Fruit fly (Drosophila melanogaster) whole organism, embryonic: ENCODE measurements around the gene ens.

Experiments
- Bdp1 ChIP-seq: fragments of 200-800 bp; sonication (Bioruptor generic); optimal IDR thresholded peaks from 3 replicates; lab custom pipeline; 2016; ENCODE audit warnings: missing biosample characterization, missing genetic modification characterization
- CG10979 ChIP-seq: fragments of 200-800 bp; sonication (Bioruptor generic); optimal IDR thresholded peaks from 2 replicates; lab custom pipeline; 2018; ENCODE audit warnings: missing biosample characterization, mild to moderate bottlenecking, missing genetic modification characterization, moderate library complexity
- CG12236 ChIP-seq: fragments of 200-800 bp; sonication (Bioruptor generic); optimal IDR thresholded peaks from 2 replicates; lab custom pipeline; 2016; ENCODE audit warnings: missing biosample characterization, missing genetic modification characterization
- CG13296 ChIP-seq: fragments of 200-800 bp; sonication (Bioruptor generic); optimal IDR thresholded peaks from 3 replicates; lab custom pipeline; 2018; ENCODE audit warnings: missing biosample characterization, mild to moderate bottlenecking, missing genetic modification characterization
- CG16779 ChIP-seq: fragments of 200-800 bp; sonication (Bioruptor generic); IDR thresholded peaks from 2 replicates; pipeline ENCODE4 v1.3.6; 2022; ENCODE audit warnings: missing biosample characterization, missing genetic modification characterization
- CG16813 ChIP-seq: fragments of 200-800 bp; sonication (Bioruptor generic); IDR thresholded peaks from 3 replicates; pipeline ENCODE4 v1.3.6; 2022; ENCODE audit warnings: missing biosample characterization, missing genetic modification characterization; ENCODE audit not compliant: partially characterized antibody
- CG17385 ChIP-seq: fragments of 200-800 bp; sonication (Bioruptor generic); optimal IDR thresholded peaks from 3 replicates; lab custom pipeline; 2018; ENCODE audit warnings: missing biosample characterization, mild to moderate bottlenecking, missing genetic modification characterization
- CG17829 ChIP-seq: fragments of 200-800 bp; optimal IDR thresholded peaks from 2 replicates; lab custom pipeline; 2019; ENCODE audit warnings: missing biosample characterization, mild to moderate bottlenecking, missing genetic modification characterization, moderate library complexity
- CG17912 ChIP-seq: fragments of 200-800 bp; sonication (Bioruptor generic); optimal IDR thresholded peaks from 2 replicates; lab custom pipeline; 2018; ENCODE audit warnings: missing biosample characterization, mild to moderate bottlenecking, missing genetic modification characterization
- CG18262 ChIP-seq: fragments of 200-800 bp; optimal IDR thresholded peaks from 3 replicates; lab custom pipeline; 2019; ENCODE audit warnings: missing biosample characterization, mild to moderate bottlenecking, missing genetic modification characterization, moderate library complexity
- CG32532 ChIP-seq: fragments of 200-800 bp; sonication (Bioruptor generic); IDR thresholded peaks from 2 replicates; pipeline ENCODE4 v1.3.6; 2022; ENCODE audit warnings: missing biosample characterization, missing genetic modification characterization
- CG3726 ChIP-seq: fragments of 200-800 bp; sonication (Bioruptor generic); IDR thresholded peaks from 3 replicates; pipeline ENCODE4, ENCODE4 v1.3.6; 2022; ENCODE audit warnings: missing biosample characterization, missing genetic modification characterization
- CG4360 ChIP-seq: fragments of 200-800 bp; sonication (Bioruptor generic); IDR thresholded peaks from 2 replicates; pipeline ENCODE4 v1.3.6; 2022; ENCODE audit warnings: missing biosample characterization, missing genetic modification characterization
- CG7271 ChIP-seq: fragments of 200-800 bp; sonication (Bioruptor generic); optimal IDR thresholded peaks from 2 replicates; lab custom pipeline; 2018; ENCODE audit warnings: missing biosample characterization, mild to moderate bottlenecking, missing genetic modification characterization, moderate library complexity
- CG8281 ChIP-seq: fragments of 200-800 bp; sonication (Bioruptor generic); optimal IDR thresholded peaks from 2 replicates; lab custom pipeline; 2018; ENCODE audit warnings: missing biosample characterization, mild to moderate bottlenecking, missing genetic modification characterization, moderate library complexity
- D ChIP-seq, 2 experiments: fragments of 200-800 bp in 1 of 2; fragments of >200 bp in 1 of 2; sonication (Bioruptor generic) in 1 of 2; optimal IDR thresholded peaks; 2 replicates in 1 of 2; 3 replicates in 1 of 2; lab custom pipeline; 2017; ENCODE audit warnings: mild to moderate bottlenecking in 1 of 2, missing biosample characterization in 1 of 2, missing genetic modification characterization in 1 of 2, missing genetic modification reagents in 1 of 2
- D19B ChIP-seq: fragments of 200-800 bp; sonication (Bioruptor generic); optimal IDR thresholded peaks from 2 replicates; lab custom pipeline; 2017; ENCODE audit warnings: missing biosample characterization, mild to moderate bottlenecking, missing genetic modification characterization
- Dfd ChIP-seq, 2 experiments: fragments of >200 bp; optimal IDR thresholded peaks; 2 replicates each; lab custom pipeline; 2017; ENCODE audit warnings: missing biosample characterization in 2 of 2, missing genetic modification characterization in 2 of 2
- Dp ChIP-seq: fragments of 200-800 bp; sonication (Bioruptor generic); optimal IDR thresholded peaks from 2 replicates; lab custom pipeline; 2018; ENCODE audit warnings: missing biosample characterization, mild to moderate bottlenecking, missing genetic modification characterization, moderate library complexity
- H15 ChIP-seq: fragments of 200-800 bp; sonication (Bioruptor generic); IDR thresholded peaks from 3 replicates; pipeline ENCODE4 v1.3.6; 2022; ENCODE audit warnings: missing biosample characterization, missing genetic modification characterization
- HLHmδ ChIP-seq: fragments of 200-800 bp; sonication (Bioruptor generic); optimal IDR thresholded peaks from 2 replicates; lab custom pipeline; 2018; ENCODE audit warnings: missing biosample characterization, mild to moderate bottlenecking, missing genetic modification characterization, moderate library complexity
- Hand ChIP-seq: fragments of 200-800 bp; sonication (Bioruptor generic); optimal IDR thresholded peaks from 2 replicates; lab custom pipeline; 2017; ENCODE audit warnings: mild to moderate bottlenecking, missing biosample characterization, missing genetic modification reagents, missing genetic modification characterization
- Med ChIP-seq: fragments of 200-800 bp; sonication (Bioruptor generic); peaks from one replicate; lab custom pipeline; 2016; ENCODE audit warnings: missing biosample characterization, missing genetic modification characterization, mild to moderate bottlenecking, inconsistent platforms, moderate library complexity
- Oli ChIP-seq: fragments of 200-800 bp; sonication (Bioruptor generic); optimal IDR thresholded peaks from 2 replicates; lab custom pipeline; 2018; ENCODE audit warnings: missing biosample characterization, mild to moderate bottlenecking, missing genetic modification characterization, moderate library complexity
- Stat92E ChIP-seq, 3 experiments: fragments of >200 bp in 2 of 3; fragments of 200-800 bp in 1 of 3; sonication (Bioruptor generic) in 1 of 3; optimal IDR thresholded peaks; 2 replicates each; lab custom pipeline; 2017 to 2019; ENCODE audit warnings: missing biosample characterization in 3 of 3, missing genetic modification characterization in 3 of 3, mild to moderate bottlenecking in 1 of 3, moderate library complexity in 1 of 3
- ab ChIP-seq: fragments of 200-800 bp; sonication (Bioruptor generic); optimal IDR thresholded peaks from 2 replicates; lab custom pipeline; 2016; ENCODE audit warnings: missing biosample characterization, missing genetic modification characterization
- ash1 ChIP-seq: fragments of 200-800 bp; sonication (Bioruptor generic); optimal IDR thresholded peaks from 2 replicates; lab custom pipeline; 2018; ENCODE audit warnings: missing biosample characterization, mild to moderate bottlenecking, missing genetic modification characterization
- az2 ChIP-seq: fragments of 200-800 bp; sonication (Bioruptor generic); optimal IDR thresholded peaks from 3 replicates; lab custom pipeline; 2016; ENCODE audit warnings: missing biosample characterization, missing genetic modification characterization
- bsh ChIP-seq, 2 experiments: fragments of 200-800 bp; sonication (Bioruptor generic); optimal IDR thresholded peaks; 2 replicates each; lab custom pipeline; 2017 to 2018; ENCODE audit warnings: mild to moderate bottlenecking in 2 of 2, missing biosample characterization in 2 of 2, missing genetic modification characterization in 2 of 2, moderate library complexity in 1 of 2
- caup ChIP-seq: fragments of 200-800 bp; sonication (Bioruptor generic); optimal IDR thresholded peaks from 3 replicates; lab custom pipeline; 2017; ENCODE audit warnings: missing biosample characterization, mild to moderate bottlenecking, missing genetic modification characterization, moderate library complexity; ENCODE audit not compliant: severe bottlenecking
- cwo ChIP-seq: fragments of 200-800 bp; sonication (Bioruptor generic); optimal IDR thresholded peaks from 3 replicates; lab custom pipeline; 2017; ENCODE audit warnings: missing biosample characterization, missing genetic modification characterization, mild to moderate bottlenecking, moderate library complexity, missing genetic modification reagents
- grn ChIP-seq: fragments of 200-800 bp; sonication (Bioruptor generic); optimal IDR thresholded peaks from 3 replicates; lab custom pipeline; 2017; ENCODE audit warnings: missing biosample characterization, missing genetic modification characterization
- h ChIP-seq: fragments of >200 bp; optimal IDR thresholded peaks from 2 replicates; lab custom pipeline; 2017
- jumu ChIP-seq: fragments of 200-800 bp; sonication (Bioruptor generic); optimal IDR thresholded peaks from 3 replicates; lab custom pipeline; 2016; ENCODE audit warnings: missing biosample characterization, missing genetic modification characterization
- klu ChIP-seq: fragments of 200-800 bp; sonication (Bioruptor generic); IDR thresholded peaks from 2 replicates; pipeline ENCODE4 v1.3.6; 2022; ENCODE audit warnings: missing biosample characterization, missing genetic modification characterization
- pb ChIP-seq: fragments of 200-800 bp; sonication (Bioruptor generic); optimal IDR thresholded peaks from 3 replicates; lab custom pipeline; 2016; ENCODE audit warnings: missing biosample characterization, missing genetic modification characterization
- pfk ChIP-seq: fragments of 200-800 bp; sonication (Bioruptor generic); optimal IDR thresholded peaks from 2 replicates; lab custom pipeline; 2018; ENCODE audit warnings: missing biosample characterization, mild to moderate bottlenecking, missing genetic modification characterization, moderate library complexity
- pita ChIP-seq: fragments of 200-800 bp; sonication (Bioruptor generic); optimal IDR thresholded peaks from 2 replicates; lab custom pipeline; 2017; ENCODE audit warnings: missing biosample characterization, mild to moderate bottlenecking, missing genetic modification characterization
- rib ChIP-seq: fragments of 200-800 bp; sonication (Bioruptor generic); IDR thresholded peaks from 2 replicates; pipeline ENCODE4 v1.3.6; 2022; ENCODE audit warnings: missing biosample characterization, missing genetic modification characterization
- sc ChIP-seq, 3 experiments: fragments of >200 bp in 2 of 3; fragments of 200-800 bp in 1 of 3; sonication (Bioruptor generic) in 1 of 3; optimal IDR thresholded peaks; 2 replicates in 2 of 3; 3 replicates in 1 of 3; lab custom pipeline; 2017; ENCODE audit warnings: mild to moderate bottlenecking in 1 of 3, missing biosample characterization in 1 of 3, missing genetic modification characterization in 1 of 3, missing genetic modification reagents in 1 of 3
- schlank ChIP-seq: fragments of 200-800 bp; sonication (Bioruptor generic); optimal IDR thresholded peaks from 2 replicates; lab custom pipeline; 2018; ENCODE audit warnings: missing biosample characterization, mild to moderate bottlenecking, missing genetic modification characterization
- sim ChIP-seq: fragments of 200-800 bp; sonication (Bioruptor generic); IDR thresholded peaks from 2 replicates; pipeline ENCODE4 v1.3.6; 2022; ENCODE audit warnings: missing biosample characterization, missing genetic modification characterization
- sob ChIP-seq: fragments of 200-800 bp; sonication (Bioruptor generic); IDR thresholded peaks from 2 replicates; pipeline ENCODE4 v1.3.6; 2022; ENCODE audit warnings: missing biosample characterization, missing genetic modification characterization
- toy ChIP-seq: fragments of 200-800 bp; sonication (Bioruptor generic); IDR thresholded peaks from 2 replicates; pipeline ENCODE4 v1.3.6; 2022; ENCODE audit warnings: missing biosample characterization, missing genetic modification characterization
- trh ChIP-seq: fragments of 200-800 bp; sonication (Bioruptor generic); optimal IDR thresholded peaks from 2 replicates; lab custom pipeline; 2016; ENCODE audit warnings: missing biosample characterization, missing genetic modification characterization
- unc-4 ChIP-seq: fragments of 200-800 bp; sonication (Bioruptor generic); IDR thresholded peaks from 2 replicates; pipeline ENCODE4 v1.3.6; 2022; ENCODE audit warnings: missing biosample characterization, missing genetic modification characterization; ENCODE audit not compliant: partially characterized antibody

Gene ens

dm6 chr3L:4110212-4110611 lies 24.1 kb downstream of the ens start:
- TF ChIP-seq schlank (tag; lab: Kevin White, UChicago): no peak

dm6 chr3L:4108844-4109494 lies 25.4 kb downstream of the ens start:
- TF ChIP-seq bsh (GFP tag; optimal IDR thresholded peaks at IDR 0.05; lab: Kevin White, UChicago): peak; percentile 21 to 73
- peak; percentile 84 for TF ChIP-seq CG10979 (tag; lab: Kevin White, UChicago)
- TF ChIP-seq CG13296 (GFP tag; lab: Kevin White, UChicago): peak; percentile 79
- peak; percentile 7 for TF ChIP-seq CG7271 (tag; lab: Kevin White, UChicago)
- TF ChIP-seq toy: no peak
- TF ChIP-seq CG16813 (GFP tag; lab: Robert Waterston, UW): no peak
- TF ChIP-seq pfk: no peak
- peak; percentile 45 for TF ChIP-seq CG8281 (tag; lab: Kevin White, UChicago)
- TF ChIP-seq CG18262 (tag; lab: Kevin White, UChicago): peak; percentile 84
- no peak for TF ChIP-seq h (lab: Kevin White, UChicago)
- TF ChIP-seq Hand (GFP tag; lab: Kevin White, UChicago): peak; percentile 53
- TF ChIP-seq CG16779: no peak
- TF ChIP-seq Bdp1 (GFP tag; lab: Kevin White, UChicago): peak; percentile 21
- peak; percentile 64 for TF ChIP-seq caup
- TF ChIP-seq CG17385 (GFP tag; lab: Kevin White, UChicago): peak; percentile 68
- TF ChIP-seq Stat92E (GFP tag; optimal IDR thresholded peaks at IDR 0.05; lab: Kevin White, UChicago): peak in 1 of 3 experiments; percentile 89
- peak; percentile 33 for TF ChIP-seq ab (GFP tag; lab: Kevin White, UChicago)
- TF ChIP-seq klu (GFP tag; lab: Robert Waterston, UW): 0 out of 2 replicates have a peak, but pooled peaks have one; percentile 12
- TF ChIP-seq CG17829 (tag; lab: Kevin White, UChicago): peak; percentile 74
- TF ChIP-seq D (optimal IDR thresholded peaks at IDR 0.05; lab: Kevin White, UChicago): no peak
- TF ChIP-seq D (GFP tag; optimal IDR thresholded peaks at IDR 0.05; lab: Kevin White, UChicago): peak; percentile 81
- no peak for TF ChIP-seq pita
- no peak for TF ChIP-seq Dfd (GFP tag; optimal IDR thresholded peaks at IDR 0.05; lab: Kevin White, UChicago)
- TF ChIP-seq CG3726 (GFP tag; lab: Robert Waterston, UW): no peak
- TF ChIP-seq Dp (GFP tag; lab: Kevin White, UChicago): no peak
- peak; percentile 66 for TF ChIP-seq cwo (GFP tag; lab: Kevin White, UChicago)
- TF ChIP-seq jumu (GFP tag; lab: Kevin White, UChicago): no peak
- TF ChIP-seq ash1 (GFP tag; lab: Kevin White, UChicago): no peak
- no peak for TF ChIP-seq sc (optimal IDR thresholded peaks at IDR 0.05; lab: Kevin White, UChicago)
- peak; percentile 59 for TF ChIP-seq sc (GFP tag; optimal IDR thresholded peaks at IDR 0.05; lab: Kevin White, UChicago)
- peak; percentile 83 for TF ChIP-seq Oli (tag; lab: Kevin White, UChicago)
- no peak for TF ChIP-seq CG4360
- no peak for TF ChIP-seq grn (GFP tag; lab: Kevin White, UChicago)
- TF ChIP-seq Med (GFP tag; lab: Kevin White, UChicago): peak; percentile 90
- peak; percentile 74 for TF ChIP-seq pb (GFP tag; lab: Kevin White, UChicago)
- 0 out of 3 replicates have a peak, but pooled peaks have one; percentile 28 for TF ChIP-seq H15 (GFP tag; lab: Robert Waterston, UW)
- TF ChIP-seq HLHmδ (GFP tag; lab: Kevin White, UChicago): no peak
- no peak for TF ChIP-seq rib (GFP tag; lab: Robert Waterston, UW)
- TF ChIP-seq sim (GFP tag; lab: Robert Waterston, UW): peak; percentile 71
- TF ChIP-seq unc-4 (GFP tag; lab: Robert Waterston, UW): no peak
- peak; percentile 60 for TF ChIP-seq D19B (GFP tag; lab: Kevin White, UChicago)
- peak; percentile 59 for TF ChIP-seq CG32532 (GFP tag; lab: Robert Waterston, UW)
- peak; percentile 65 for TF ChIP-seq sob (GFP tag; lab: Robert Waterston, UW)
- peak; percentile 76 for TF ChIP-seq az2 (GFP tag; lab: Kevin White, UChicago)
- TF ChIP-seq trh (GFP tag; lab: Kevin White, UChicago): no peak
- TF ChIP-seq CG17912 (GFP tag; lab: Kevin White, UChicago): no peak
- TF ChIP-seq CG12236 (GFP tag; lab: Kevin White, UChicago): peak; percentile 36
